Fruit fly (Drosophila melanogaster): ENCODE measurements around the gene bigmax.

The bigmax gene

DNA sequence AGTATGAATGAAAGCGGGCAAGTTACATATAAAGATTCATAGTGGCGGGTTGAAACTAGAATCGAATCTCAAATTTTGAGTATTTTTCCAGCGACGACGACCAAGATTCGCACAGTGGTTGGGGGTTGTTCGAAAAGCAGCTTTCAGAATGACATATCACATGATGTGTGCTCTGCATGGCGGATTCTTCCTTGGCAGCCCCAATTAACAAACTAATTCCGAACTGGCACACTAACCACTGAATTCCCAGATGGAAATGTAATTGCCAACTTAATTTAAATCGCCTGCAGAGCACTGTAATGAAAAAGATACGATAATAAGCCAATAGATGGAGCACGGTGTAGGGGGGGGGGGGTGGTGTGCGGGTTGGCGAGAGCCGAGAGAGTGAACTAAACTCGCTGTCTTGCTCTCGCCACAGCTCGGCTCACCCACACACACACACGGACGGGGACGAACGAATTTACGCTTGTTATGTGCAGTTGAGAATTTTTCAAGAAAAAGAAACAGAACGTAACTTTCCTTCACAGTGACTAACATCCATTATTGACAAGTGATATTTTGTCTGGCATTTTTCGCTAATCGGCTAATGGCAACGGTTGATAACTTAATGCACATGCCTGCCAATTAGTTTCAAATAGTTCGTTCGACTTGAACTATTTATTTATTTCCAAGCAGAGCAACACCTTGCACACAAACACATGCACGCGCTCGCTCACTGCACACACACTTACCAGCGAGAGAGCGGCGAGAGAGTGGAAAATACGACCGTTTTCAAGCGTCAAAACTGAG is 7.1 kb downstream of the bigmax start (continued):
- TF ChIP-seq CG3726 (GFP tag; IDR thresholded peaks at IDR 0.05): peak; percentile 96
- TF ChIP-seq odd (GFP tag; optimal IDR thresholded peaks at IDR 0.05): peak; percentile 93
- peak; percentile 51; the same call in 2 of the 3 replicates for TF ChIP-seq CG16813 (GFP tag; IDR thresholded peaks at IDR 0.05; ENCODE audit: partially characterized antibody)
- peak; percentile 98 for TF ChIP-seq ci (GFP tag; IDR thresholded peaks at IDR 0.05)
- TF ChIP-seq CG10543 (GFP tag; optimal IDR thresholded peaks at IDR 0.05): peak; percentile 90
- peak; percentile 97 for TF ChIP-seq Rx (GFP tag; IDR thresholded peaks at IDR 0.05)
- peak in 1 of 2 experiments; percentile 68 for TF ChIP-seq crp (GFP tag; optimal IDR thresholded peaks at IDR 0.05)
- peak; percentile 89 for TF ChIP-seq tio (GFP tag; optimal IDR thresholded peaks at IDR 0.05)
- TF ChIP-seq CG6272 (GFP tag; IDR thresholded peaks at IDR 0.05): peak; percentile 92
- TF ChIP-seq inv (GFP tag; IDR thresholded peaks at IDR 0.05; ENCODE audit: partially characterized antibody): 0 out of 2 replicates have a peak, but pooled peaks have one; percentile 36
- TF ChIP-seq CG13775 (GFP tag; optimal IDR thresholded peaks at IDR 0.05): peak; percentile 92
- TF ChIP-seq C15 (GFP tag; IDR thresholded peaks at IDR 0.05): peak; percentile 93
- peak; percentile 98 for TF ChIP-seq Rfx (GFP tag; IDR thresholded peaks at IDR 0.05)
- peak; percentile 90 for TF ChIP-seq CG12744 (GFP tag; optimal IDR thresholded peaks at IDR 0.05)
- peak; percentile 93 for TF ChIP-seq pnt (GFP tag; optimal IDR thresholded peaks at IDR 0.05)
- peak; percentile 91 for TF ChIP-seq CG15011 (GFP tag; optimal IDR thresholded peaks at IDR 0.05)
- TF ChIP-seq CG1024 (GFP tag; IDR thresholded peaks at IDR 0.05): peak; percentile 86
- TF ChIP-seq CG9437 (GFP tag; optimal IDR thresholded peaks at IDR 0.05): peak; percentile 88
- no peak for TF ChIP-seq hkb (optimal IDR thresholded peaks at IDR 0.05)
- TF ChIP-seq hkb (GFP tag; IDR thresholded peaks at IDR 0.05): peak; percentile 98
- TF ChIP-seq CG7963 (GFP tag; IDR thresholded peaks at IDR 0.05; ENCODE audit: partially characterized antibody): peak; percentile 54; the same call in 1 of the 3 replicates
- peak; percentile 93 for TF ChIP-seq wor (GFP tag; IDR thresholded peaks at IDR 0.05)
- peak; percentile 94 for TF ChIP-seq pb (GFP tag; optimal IDR thresholded peaks at IDR 0.05)
- TF ChIP-seq sima (GFP tag; optimal IDR thresholded peaks at IDR 0.05): peak; percentile 64
- TF ChIP-seq Dip3 (GFP tag; optimal IDR thresholded peaks at IDR 0.05): peak; percentile 94
- TF ChIP-seq Mes4 (GFP tag; optimal IDR thresholded peaks at IDR 0.05): peak; percentile 92
- peak; percentile 92 for TF ChIP-seq CG1529 (GFP tag; optimal IDR thresholded peaks at IDR 0.05)
- TF ChIP-seq emc (GFP tag; optimal IDR thresholded peaks at IDR 0.05): peak; percentile 91
- peak; percentile 96 for TF ChIP-seq bcd (GFP tag; optimal IDR thresholded peaks at IDR 0.05)
- peak; percentile 92 for TF ChIP-seq btn (GFP tag; optimal IDR thresholded peaks at IDR 0.05)
- TF ChIP-seq HmgD (GFP tag; optimal IDR thresholded peaks at IDR 0.05): peak; percentile 90
- peak; percentile 95 for TF ChIP-seq MBD-R2 (GFP tag; IDR thresholded peaks at IDR 0.05)
- TF ChIP-seq Nf-YA (GFP tag; IDR thresholded peaks at IDR 0.05): peak; percentile 92
- peak; percentile 95 for TF ChIP-seq B-H1 (GFP tag; IDR thresholded peaks at IDR 0.05)
- peak; percentile 93 for TF ChIP-seq CG9215 (GFP tag; IDR thresholded peaks at IDR 0.05)
- peak; percentile 90 for TF ChIP-seq CG8388 (GFP tag; optimal IDR thresholded peaks at IDR 0.05)
- TF ChIP-seq CG18011 (GFP tag; optimal IDR thresholded peaks at IDR 0.05): peak; percentile 87
- peak; percentile 89 for TF ChIP-seq run (tag; optimal IDR thresholded peaks at IDR 0.05)
- peak; percentile 80 for TF ChIP-seq tup (GFP tag; optimal IDR thresholded peaks at IDR 0.05)
- peak; percentile 31 for TF ChIP-seq fd102C (GFP tag; optimal IDR thresholded peaks at IDR 0.05)
- TF ChIP-seq jing (GFP tag; optimal IDR thresholded peaks at IDR 0.05): peak; percentile 95
- TF ChIP-seq CG4328 (GFP tag; optimal IDR thresholded peaks at IDR 0.05): peak; percentile 68
- TF ChIP-seq gfzf (GFP tag; optimal IDR thresholded peaks at IDR 0.05): no peak
- peak; percentile 91 for TF ChIP-seq tx (GFP tag; optimal IDR thresholded peaks at IDR 0.05)
- peak; percentile 98 for TF ChIP-seq CG7786 (GFP tag; optimal IDR thresholded peaks at IDR 0.05)
- TF ChIP-seq Hr39 (optimal IDR thresholded peaks at IDR 0.05): no peak
- peak; percentile 39 for TF ChIP-seq stwl (tag; optimal IDR thresholded peaks at IDR 0.05)
- TF ChIP-seq vvl (GFP tag; IDR thresholded peaks at IDR 0.05): peak; percentile 99
- TF ChIP-seq CG1832 (GFP tag; optimal IDR thresholded peaks at IDR 0.05): peak; percentile 35
- peak; percentile 95 for TF ChIP-seq her (GFP tag; optimal IDR thresholded peaks at IDR 0.05)

Data from whole organism, embryonic.